Fruit fly (Drosophila melanogaster) whole organism, pupa: ENCODE results near the gene CG12974.

Source experiments
- CG12605 ChIP-seq: fragments of 200-800 bp; sonication (Bioruptor generic); IDR thresholded peaks from 2 replicates; pipeline ENCODE4 v1.3.6; 2022; ENCODE audit warnings: missing biosample characterization, missing genetic modification characterization
- CG14655 ChIP-seq: fragments of 200-800 bp; sonication (Bioruptor generic); optimal IDR thresholded peaks from 3 replicates; lab custom pipeline; 2017; ENCODE audit warnings: mild to moderate bottlenecking, missing biosample characterization, missing genetic modification reagents, missing genetic modification characterization
- CG8159 ChIP-seq: fragments of 200-800 bp; sonication (Bioruptor generic); optimal IDR thresholded peaks from 3 replicates; lab custom pipeline; 2018; ENCODE audit warnings: missing biosample characterization, mild to moderate bottlenecking, missing genetic modification characterization, moderate library complexity
- D1 ChIP-seq: fragments of 200-800 bp; sonication (Bioruptor generic); optimal IDR thresholded peaks from 2 replicates; lab custom pipeline; 2018; ENCODE audit warnings: missing biosample characterization, mild to moderate bottlenecking, missing genetic modification characterization, moderate library complexity
- Pif1A ChIP-seq: fragments of 200-800 bp; sonication (Bioruptor generic); optimal IDR thresholded peaks from 3 replicates; lab custom pipeline; 2016; ENCODE audit warnings: missing biosample characterization, missing genetic modification characterization
- gl ChIP-seq: fragments of 200-800 bp; sonication (Bioruptor generic); optimal IDR thresholded peaks from 2 replicates; lab custom pipeline; 2018; ENCODE audit warnings: missing biosample characterization, mild to moderate bottlenecking, missing genetic modification characterization

- TF ChIP-seq CG12605 (GFP tag; lab: Robert Waterston, UW), result peak; percentile 91
- TF ChIP-seq gl (tag; lab: Kevin White, UChicago), result no peak
- peak; percentile 83 for TF ChIP-seq CG14655 (GFP tag; lab: Kevin White, UChicago)
- TF ChIP-seq D1 (tag; lab: Kevin White, UChicago), result no peak
- no peak for TF ChIP-seq CG8159
- peak; percentile 38 for TF ChIP-seq Pif1A (GFP tag; lab: Kevin White, UChicago)
These were observed 48.7 kb downstream of the CG12974 start for dm6 chr3L:21236959-21237551.
